Fruit fly (Drosophila melanogaster) S2 (cell line): Measurements from ENCODE around the gene CG42579.

ENCODE experiments used
- CG8478 ChIP-seq: fragments of >200 bp; optimal IDR thresholded peaks from 2 replicates; lab custom pipeline; 2018
- CTCF ChIP-seq, 2 experiments: fragments of >200 bp; optimal IDR thresholded peaks; 2 replicates each; lab custom pipeline; 2018

DNA sequence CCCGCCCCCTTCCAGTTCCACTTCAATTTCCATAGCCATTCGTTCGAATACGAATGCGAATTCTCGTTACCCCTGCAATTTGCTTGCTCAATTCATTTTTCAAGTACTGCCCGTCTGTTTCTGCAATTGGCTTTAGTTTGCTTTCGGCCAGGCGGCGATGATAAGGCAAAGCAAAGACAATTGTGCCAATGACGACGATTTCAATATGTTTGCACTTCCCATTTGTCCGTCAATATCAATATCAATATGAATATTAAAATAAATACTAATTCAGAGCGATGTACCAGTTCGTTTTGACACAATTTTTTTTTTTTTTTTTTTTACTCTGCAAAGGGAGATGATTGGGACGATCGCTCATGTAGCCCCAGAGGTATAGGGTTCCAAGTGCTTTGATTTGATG, 21.5 kb upstream of the CG42579 start:
- TF ChIP-seq CG8478, result no peak
- no peak for TF ChIP-seq CTCF (optimal IDR thresholded peaks at IDR 0.05; lab: Kevin White, UChicago)
